Worm (Caenorhabditis elegans) whole organism, L3 larva: ENCODE results near the gene tab-1.

Source experiments
- aly-2 ChIP-seq: fragments of 150-350 bp; optimal IDR thresholded peaks from 2 replicates; lab custom pipeline; 2014; ENCODE audit warnings: missing biosample characterization, missing genetic modification characterization
- ceh-82 ChIP-seq: fragments of 150-350 bp; optimal IDR thresholded peaks from 2 replicates; lab custom pipeline; 2014; ENCODE audit warnings: missing biosample characterization, missing genetic modification characterization
- daf-12 ChIP-seq: fragments of 150-350 bp; optimal IDR thresholded peaks from 2 replicates; lab custom pipeline; 2014; ENCODE audit warnings: missing biosample characterization, missing genetic modification reagents, missing genetic modification characterization
- elt-1 ChIP-seq: fragments of 150-350 bp; optimal IDR thresholded peaks from 2 replicates; lab custom pipeline; 2014; ENCODE audit warnings: missing biosample characterization, missing genetic modification characterization
- elt-3 ChIP-seq, 3 experiments: fragments of 150-350 bp in 1 of 3; sonication (generic microtip) in 2 of 3; optimal IDR thresholded peaks; 2 replicates in 2 of 3; 4 replicates in 1 of 3; lab custom pipeline; 2014 to 2017; ENCODE audit warnings: missing biosample characterization in 3 of 3, missing genetic modification characterization in 3 of 3
- fkh-10 ChIP-seq: sonication (generic microtip); optimal IDR thresholded peaks from 2 replicates; lab custom pipeline; 2017; ENCODE audit warnings: missing biosample characterization, missing genetic modification reagents, missing genetic modification characterization
- lin-15B ChIP-seq: fragments of 150-350 bp; optimal IDR thresholded peaks from 2 replicates; lab custom pipeline; 2014; ENCODE audit warnings: missing biosample characterization, missing genetic modification characterization
- lin-39 ChIP-seq: fragments of 150-350 bp; optimal IDR thresholded peaks from 2 replicates; lab custom pipeline; 2018; ENCODE audit warnings: missing biosample characterization, missing genetic modification reagents, missing genetic modification characterization
- nhr-28 ChIP-seq: fragments of 150-350 bp; optimal IDR thresholded peaks from 2 replicates; lab custom pipeline; 2014; ENCODE audit warnings: missing biosample characterization, missing genetic modification characterization
- nhr-76 ChIP-seq: fragments of 150-350 bp; sonication (generic microtip); optimal IDR thresholded peaks from 5 replicates; lab custom pipeline; 2014; ENCODE audit warnings: missing biosample characterization, missing genetic modification characterization
- tbx-2 ChIP-seq: sonication (generic microtip); optimal IDR thresholded peaks from 2 replicates; lab custom pipeline; 2016; ENCODE audit warnings: mild to moderate bottlenecking, missing genetic modification characterization, missing compliant biosample characterization
- unc-62 ChIP-seq: fragments of 150-350 bp; sonication (generic microtip); optimal IDR thresholded peaks from 4 replicates; lab custom pipeline; 2014; ENCODE audit warnings: missing biosample characterization, missing genetic modification reagents, missing genetic modification characterization

- no peak for TF ChIP-seq unc-62 (GFP tag; lab: Kevin White, UChicago)
- TF ChIP-seq aly-2 (tag; lab: Kevin White, UChicago) = no peak
- TF ChIP-seq elt-1 (tag; lab: Kevin White, UChicago) = no peak
- no peak for TF ChIP-seq ceh-82 (tag; lab: Kevin White, UChicago)
- no peak for TF ChIP-seq nhr-28 (tag; lab: Kevin White, UChicago)
- no peak for TF ChIP-seq tbx-2 (tag; lab: Kevin White, UChicago)
- TF ChIP-seq lin-39 (tag; lab: Kevin White, UChicago) = no peak
- TF ChIP-seq daf-12 (tag; lab: Kevin White, UChicago) = no peak
- no peak for TF ChIP-seq nhr-76 (tag; lab: Kevin White, UChicago)
- no peak for TF ChIP-seq fkh-10
- no peak for TF ChIP-seq lin-15B (tag; lab: Kevin White, UChicago)
- no peak for TF ChIP-seq elt-3 (tag; optimal IDR thresholded peaks at IDR 0.05; lab: Kevin White, UChicago)
Measured at ce11 chrII:6772482-6772881, 30.6 kb upstream of the tab-1 start.
